Worm (Caenorhabditis elegans): Measurements from ENCODE around the gene sdz-11.

ce11 chrII:3785257-3785656 is 33.2 kb upstream of the sdz-11 start, which contains the start of gene T24E12.1:
- TF ChIP-seq ztf-11 (tag; optimal IDR thresholded peaks at IDR 0.05) (no peak), aha-1 (tag; optimal IDR thresholded peaks at IDR 0.05) (no peak), jun-1 (tag; optimal IDR thresholded peaks at IDR 0.05) (no peak), lin-15B (tag; optimal IDR thresholded peaks at IDR 0.05) (no peak), skn-1 (tag; optimal IDR thresholded peaks at IDR 0.05) (no peak), snpc-4 (tag; optimal IDR thresholded peaks at IDR 0.05) (no peak), pag-3 (tag; optimal IDR thresholded peaks at IDR 0.05; ENCODE audit: borderline replicate concordance, insufficient read depth) (no peak), vab-15 (tag; optimal IDR thresholded peaks at IDR 0.05) (no peak), ces-1 (GFP tag; optimal IDR thresholded peaks at IDR 0.05) (no peak), fkh-10 (GFP tag; optimal IDR thresholded peaks at IDR 0.05) (no peak)
